Worm (Caenorhabditis elegans): ENCODE data around the gene F54C9.7.

The F54C9.7 gene

DNA sequence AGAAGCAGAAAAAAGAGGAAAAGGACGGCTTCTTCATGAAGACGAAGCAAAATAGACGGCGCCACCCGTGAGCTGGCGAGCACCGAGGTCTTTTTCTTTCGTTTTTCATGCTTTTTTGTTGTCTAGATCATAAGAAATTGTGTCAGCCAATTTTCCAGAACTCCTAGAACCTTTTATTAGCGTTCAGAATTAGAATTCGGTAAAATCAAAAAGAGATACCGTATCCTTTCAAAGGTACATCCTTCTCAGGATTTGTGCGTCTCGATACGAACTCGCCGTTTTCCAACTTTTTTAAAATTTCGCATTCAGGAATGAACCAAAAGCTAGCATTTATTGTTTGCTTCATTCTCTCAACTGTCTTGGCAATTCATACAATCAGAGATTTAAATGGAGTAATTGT, at the start of gene F54C9.7:
Gene F54C9.7, plus strand, starts transcription at position 301 of the 400 bp plus-strand sequence.
- TF ChIP-seq Y5F2A.4 (GFP tag; optimal IDR thresholded peaks at IDR 0.05) (no peak), lin-38 (GFP tag; IDR thresholded peaks at IDR 0.05) (peak; percentile 44)

DNA sequence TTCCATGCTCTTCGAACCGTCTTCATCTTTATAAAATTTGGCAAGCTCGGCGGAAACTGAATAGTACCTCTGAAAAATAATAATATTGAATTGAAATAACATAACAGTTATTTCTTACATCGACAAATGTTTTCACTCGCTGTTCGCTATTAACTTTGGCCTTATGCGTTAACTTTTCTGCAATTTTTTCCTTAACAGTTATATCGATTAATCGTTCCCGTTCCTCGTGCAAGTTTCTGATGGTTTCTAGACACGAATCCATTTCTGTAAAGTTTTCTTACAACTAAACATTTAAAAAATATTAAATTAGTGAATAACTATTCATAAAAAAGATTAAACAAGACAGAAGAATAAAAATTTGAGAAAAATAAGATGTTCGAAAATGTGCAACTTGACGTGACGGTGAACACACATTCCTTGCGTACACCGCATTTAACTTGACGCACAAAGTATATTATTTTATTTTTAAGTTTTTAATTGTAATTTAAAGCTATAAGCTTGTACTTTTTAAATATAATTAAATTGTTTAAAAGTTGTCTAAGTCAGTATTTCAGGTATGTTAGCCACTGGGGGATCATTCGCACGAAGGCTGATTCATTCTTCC, 47.9 kb upstream of the F54C9.7 start, which contains the start of the genes prp-9 and mrps-18B:
Gene prp-9, minus strand, starts transcription at position 264 of the 604 bp plus-strand sequence.
Gene mrps-18B, plus strand, starts transcription at position 549 of the 604 bp plus-strand sequence.
- TF ChIP-seq T20F7.1 (GFP tag; optimal IDR thresholded peaks at IDR 0.05) (peak; percentile 66), daf-16 (GFP tag; optimal IDR thresholded peaks at IDR 0.05) (no peak), daf-16 (tag; optimal IDR thresholded peaks at IDR 0.05) (peak; percentile 25), nhr-111 (GFP tag; optimal IDR thresholded peaks at IDR 0.05) (no peak), hlh-30 (tag; optimal IDR thresholded peaks at IDR 0.05; ENCODE audit: insufficient read depth) (peak; percentile 23), mes-2 (tag; optimal IDR thresholded peaks at IDR 0.05; ENCODE audit: poor library complexity, severe bottlenecking) (peak; percentile 81), unc-62 (GFP tag; optimal IDR thresholded peaks at IDR 0.05 in 1 of 2) (peak in 1 of 2 experiments; percentile 90), unc-62 (tag; optimal IDR thresholded peaks at IDR 0.05) (no peak), dpl-1 (GFP tag; optimal IDR thresholded peaks at IDR 0.05) (peak; percentile 54), attf-4 (tag; optimal IDR thresholded peaks at IDR 0.05) (no peak), lsy-2 (tag; optimal IDR thresholded peaks at IDR 0.05) (peak in 1 of 2 experiments; percentile 78)

DNA sequence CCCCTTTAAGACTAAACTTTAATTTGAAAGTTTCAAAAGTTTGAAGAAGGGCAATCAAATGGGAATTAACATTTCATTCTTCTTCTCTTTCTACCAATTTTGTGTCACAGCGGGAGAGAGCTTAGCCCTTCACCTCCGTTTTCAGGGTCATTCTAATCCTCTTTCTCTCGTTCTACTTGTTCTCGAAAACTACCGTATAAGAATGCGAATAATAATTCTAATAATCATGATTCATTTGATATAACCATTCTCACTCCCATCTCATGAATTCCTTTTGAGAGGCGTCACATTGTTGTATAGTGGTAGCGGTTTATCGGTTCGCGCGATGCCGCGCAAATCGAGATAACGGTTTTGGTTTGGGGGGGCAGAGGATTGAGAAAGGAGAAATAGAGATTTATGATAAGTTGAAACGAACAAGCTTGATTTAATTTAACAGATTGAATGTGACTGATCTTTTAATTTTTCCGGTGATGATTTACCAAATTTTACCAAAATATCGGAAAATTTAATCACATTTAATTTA, 43.9 kb upstream of the F54C9.7 start:
- TF ChIP-seq egl-27 (tag; optimal IDR thresholded peaks at IDR 0.05) (no peak), lin-15B (tag; optimal IDR thresholded peaks at IDR 0.05) (no peak), hmg-1.1 (GFP tag; IDR thresholded peaks at IDR 0.05) (0 out of 2 replicates have a peak, but pooled peaks have one; percentile 31), nhr-111 (GFP tag; optimal IDR thresholded peaks at IDR 0.05) (no peak), zfp-3 (GFP tag; conservative IDR thresholded peaks at IDR 0.05) (no peak), zip-11 (GFP tag; IDR thresholded peaks at IDR 0.05) (no peak), spr-1 (tag; optimal IDR thresholded peaks at IDR 0.05) (no peak), aha-1 (tag) (peak; percentile 39)

DNA sequence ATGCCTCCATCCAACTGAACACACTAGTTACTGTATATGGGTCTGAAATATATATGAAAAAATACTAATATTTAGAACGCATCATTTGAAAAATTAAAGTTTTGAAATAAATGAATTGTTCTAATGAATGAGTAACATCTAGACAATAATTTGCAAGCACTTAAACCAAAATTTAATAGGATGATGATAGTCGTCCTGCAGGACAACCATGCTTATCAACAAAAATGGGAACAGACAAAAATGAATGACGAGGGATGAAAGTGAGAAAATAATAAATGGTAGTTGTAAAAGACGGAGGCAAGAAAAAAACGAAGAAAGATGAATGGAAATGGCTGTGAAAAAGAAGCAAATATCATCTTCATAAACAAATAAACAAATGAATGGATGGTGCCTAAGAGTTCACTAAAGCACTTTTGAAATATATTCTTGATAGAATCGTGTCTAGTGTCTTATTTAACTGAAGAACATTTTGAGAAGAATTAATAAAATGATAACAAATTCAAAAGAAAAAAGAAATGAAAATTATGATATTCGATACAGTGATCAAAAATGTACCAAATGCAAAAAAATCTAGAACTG, 41.9 kb upstream of the F54C9.7 start, which contains the start of gene gldi-7:
Gene gldi-7, minus strand, starts transcription at position 42 of the 579 bp plus-strand sequence.
- TF ChIP-seq aha-1 (tag) (peak; percentile 64), unc-130 (GFP tag; optimal IDR thresholded peaks at IDR 0.05) (no peak), pqm-1 (tag; optimal IDR thresholded peaks at IDR 0.05) (peak; percentile 63)

DNA sequence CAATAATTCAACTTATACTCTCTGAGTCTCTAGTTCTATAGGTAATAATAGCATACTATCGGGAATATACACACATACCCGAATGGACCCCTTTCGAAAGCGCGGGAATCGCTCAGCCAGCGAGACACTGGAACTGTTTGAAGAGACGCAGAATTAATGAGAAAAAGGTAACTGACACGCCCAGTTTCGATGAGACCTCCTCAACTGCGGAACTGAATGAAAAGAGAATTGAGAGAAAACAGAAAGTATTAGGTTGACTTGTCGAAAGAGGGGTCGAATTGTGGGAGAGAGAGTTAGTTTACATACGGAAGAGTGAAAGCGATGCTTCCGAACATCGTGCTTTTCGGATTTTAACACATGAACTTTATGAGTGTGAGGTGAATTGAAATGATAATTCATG, 41.1 kb upstream of the F54C9.7 start:
- no peak for TF ChIP-seq R02D3.7 (tag; optimal IDR thresholded peaks at IDR 0.05)
- no peak for TF ChIP-seq unc-130 (GFP tag; optimal IDR thresholded peaks at IDR 0.05)
- TF ChIP-seq tag-97 (GFP tag; IDR thresholded peaks at IDR 0.05), result no peak
- TF ChIP-seq set-16 (GFP tag; IDR thresholded peaks at IDR 0.05), result no peak
- TF ChIP-seq ctbp-1 (GFP tag; IDR thresholded peaks at IDR 0.05), result no peak
- TF ChIP-seq unc-62 (GFP tag; optimal IDR thresholded peaks at IDR 0.05 in 1 of 2), result no peak
- no peak for TF ChIP-seq unc-62 (tag; optimal IDR thresholded peaks at IDR 0.05)
- TF ChIP-seq duxl-1 (tag; optimal IDR thresholded peaks at IDR 0.05; ENCODE audit: poor library complexity), result no peak
- TF ChIP-seq T20F7.1 (GFP tag; optimal IDR thresholded peaks at IDR 0.05), result no peak

DNA sequence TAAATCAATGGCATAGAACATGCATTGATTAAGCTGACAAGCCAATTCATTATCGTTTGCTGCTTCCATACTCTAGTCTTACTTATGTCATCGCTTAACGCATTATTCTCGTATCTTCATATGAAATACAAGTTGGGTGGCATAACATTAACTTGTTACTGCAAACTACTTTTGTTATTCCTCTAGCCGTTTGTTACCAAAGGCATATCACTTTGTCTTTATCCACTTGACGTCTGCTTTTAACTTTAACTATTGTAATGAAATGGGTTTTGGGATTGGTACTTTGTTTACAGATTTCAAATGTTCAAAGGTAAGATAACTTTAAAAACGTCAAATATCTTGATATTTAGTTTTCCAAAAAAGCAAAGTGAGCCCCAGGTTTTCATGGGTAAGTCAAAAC, 37.1 kb upstream of the F54C9.7 start, which contains the start of gene W01C9.2:
Gene W01C9.2, plus strand, starts transcription at position 301 of the 400 bp plus-strand sequence.
- TF ChIP-seq cey-2 (tag; optimal IDR thresholded peaks at IDR 0.05; ENCODE audit: borderline replicate concordance, insufficient read depth) (no peak), unc-62 (GFP tag; optimal IDR thresholded peaks at IDR 0.05 in 1 of 2) (peak in 1 of 2 experiments; percentile 75), unc-62 (tag; optimal IDR thresholded peaks at IDR 0.05) (no peak)
